Fruit fly (Drosophila melanogaster): Measurements from ENCODE around the gene meng.

meng gene

dm6 chr2L:6698387-6698786, 43.9 kb upstream of the meng start (continued):
- TF ChIP-seq CG2712 (tag; optimal IDR thresholded peaks at IDR 0.05), result peak; percentile 61
- peak; percentile 42 for TF ChIP-seq chn (GFP tag; optimal IDR thresholded peaks at IDR 0.05)
- TF ChIP-seq Dip2 (GFP tag; IDR thresholded peaks at IDR 0.05), result no peak
- peak; percentile 49; the same call in 1 of the 2 replicates for TF ChIP-seq CG14667 (GFP tag; IDR thresholded peaks at IDR 0.05)
- TF ChIP-seq zf30C (GFP tag; optimal IDR thresholded peaks at IDR 0.05), result no peak
- TF ChIP-seq odd (GFP tag; optimal IDR thresholded peaks at IDR 0.05), result no peak
- TF ChIP-seq Fer2 (tag; optimal IDR thresholded peaks at IDR 0.05), result no peak
- TF ChIP-seq CG34376 (GFP tag; optimal IDR thresholded peaks at IDR 0.05), result no peak
- no peak for TF ChIP-seq sqz (GFP tag; optimal IDR thresholded peaks at IDR 0.05)
- peak; percentile 14 to 57 for TF ChIP-seq chif (GFP tag; optimal IDR thresholded peaks at IDR 0.05)
- TF ChIP-seq zen2 (GFP tag; IDR thresholded peaks at IDR 0.05; ENCODE audit: partially characterized antibody), result no peak
- TF ChIP-seq Ets65A (GFP tag), result peak; percentile 90
- TF ChIP-seq trem (tag; optimal IDR thresholded peaks at IDR 0.05), result peak; percentile 4
- no peak for TF ChIP-seq CG3407 (GFP tag; optimal IDR thresholded peaks at IDR 0.05)
- no peak for TF ChIP-seq CG6765 (GFP tag; optimal IDR thresholded peaks at IDR 0.05)
- no peak for TF ChIP-seq inv (GFP tag; IDR thresholded peaks at IDR 0.05; ENCODE audit: partially characterized antibody)
- no peak for TF ChIP-seq Sry-β (GFP tag; optimal IDR thresholded peaks at IDR 0.05)
- TF ChIP-seq Lhr (GFP tag; optimal IDR thresholded peaks at IDR 0.05), result no peak
- no peak for TF ChIP-seq tx (GFP tag; optimal IDR thresholded peaks at IDR 0.05)
- TF ChIP-seq MESR4 (GFP tag; optimal IDR thresholded peaks at IDR 0.05), result no peak
- no peak for TF ChIP-seq HLHmδ (GFP tag; optimal IDR thresholded peaks at IDR 0.05)
- TF ChIP-seq Nf-YA (GFP tag; IDR thresholded peaks at IDR 0.05), result no peak
- TF ChIP-seq Bgb (GFP tag; IDR thresholded peaks at IDR 0.05; ENCODE audit: partially characterized antibody), result no peak
- peak; percentile 8 for TF ChIP-seq CG17385 (GFP tag; optimal IDR thresholded peaks at IDR 0.05)
- TF ChIP-seq CG31224 (GFP tag; IDR thresholded peaks at IDR 0.05), result no peak
- TF ChIP-seq hth (optimal IDR thresholded peaks at IDR 0.05), result no peak
- TF ChIP-seq CG13424 (tag; optimal IDR thresholded peaks at IDR 0.05), result peak; percentile 35
- no peak for TF ChIP-seq Scr (GFP tag; IDR thresholded peaks at IDR 0.05; ENCODE audit: partially characterized antibody)
- no peak for TF ChIP-seq Ravus (GFP tag; IDR thresholded peaks at IDR 0.05)
- TF ChIP-seq kni (GFP tag; optimal IDR thresholded peaks at IDR 0.05), result no peak
- no peak for TF ChIP-seq lov (optimal IDR thresholded peaks at IDR 0.05)
- peak; percentile 68; the same call in 1 of the 3 replicates for TF ChIP-seq lov (GFP tag; IDR thresholded peaks at IDR 0.05)
- peak; percentile 37; the same call in 1 of the 2 replicates for TF ChIP-seq CG9932 (GFP tag; IDR thresholded peaks at IDR 0.05)
- no peak for TF ChIP-seq CG10543 (GFP tag; optimal IDR thresholded peaks at IDR 0.05)
- no peak for TF ChIP-seq CG43689 (GFP tag; IDR thresholded peaks at IDR 0.05)
- 0 out of 2 replicates have a peak, but pooled peaks have one; percentile 18 for TF ChIP-seq CG11085 (GFP tag; IDR thresholded peaks at IDR 0.05)
- TF ChIP-seq CG1603 (tag; optimal IDR thresholded peaks at IDR 0.05), result peak; percentile 70
- no peak for TF ChIP-seq klu (GFP tag; IDR thresholded peaks at IDR 0.05)
- peak; percentile 1 for TF ChIP-seq zfh2 (GFP tag; optimal IDR thresholded peaks at IDR 0.05)
- TF ChIP-seq Optix (GFP tag; IDR thresholded peaks at IDR 0.05), result no peak
- peak; percentile 4 for TF ChIP-seq CG18599 (GFP tag; optimal IDR thresholded peaks at IDR 0.05)
- no peak for TF ChIP-seq CG4707 (GFP tag; optimal IDR thresholded peaks at IDR 0.05)

- TF ChIP-seq CG4328 (GFP tag; optimal IDR thresholded peaks at IDR 0.05), result no peak
- TF ChIP-seq Dbx (GFP tag; IDR thresholded peaks at IDR 0.05), result no peak
- TF ChIP-seq dan (GFP tag; IDR thresholded peaks at IDR 0.05), result no peak
- no peak for TF ChIP-seq CG9437 (GFP tag; optimal IDR thresholded peaks at IDR 0.05)
- TF ChIP-seq hkb (optimal IDR thresholded peaks at IDR 0.05), result no peak
- TF ChIP-seq hkb (GFP tag; IDR thresholded peaks at IDR 0.05), result 0 out of 2 replicates have a peak, but pooled peaks have one; percentile 22
- TF ChIP-seq pum (GFP tag; optimal IDR thresholded peaks at IDR 0.05), result no peak
- no peak for TF ChIP-seq CkIIα-i1 (GFP tag; IDR thresholded peaks at IDR 0.05)
- peak; percentile 19 for TF ChIP-seq CG18619 (GFP tag; optimal IDR thresholded peaks at IDR 0.05)
- TF ChIP-seq CG3847 (GFP tag; IDR thresholded peaks at IDR 0.05), result no peak
- no peak for TF ChIP-seq luna (GFP tag; optimal IDR thresholded peaks at IDR 0.05)
- TF ChIP-seq bbx (GFP tag; IDR thresholded peaks at IDR 0.05; ENCODE audit: partially characterized antibody), result no peak
- no peak for TF ChIP-seq onecut (GFP tag; IDR thresholded peaks at IDR 0.05)
These were observed 41.6 kb upstream of the meng start for dm6 chr2L:6700742-6701141.
